Fruit fly (Drosophila melanogaster) S2 (cell line): Measurements from ENCODE around the gene CG16736.

Experiments
- CG8478 ChIP-seq: fragments of >200 bp; optimal IDR thresholded peaks from 2 replicates; lab custom pipeline; 2018
- CTCF ChIP-seq, 2 experiments: fragments of >200 bp; optimal IDR thresholded peaks; 2 replicates each; lab custom pipeline; 2018

dm6 chr3R:9264042-9264441, 6.5 kb upstream of the CG16736 start, which contains the start of gene sage:
- TF ChIP-seq CTCF (optimal IDR thresholded peaks at IDR 0.05; lab: Kevin White, UChicago), result no peak
- no peak for TF ChIP-seq CG8478 (lab: Kevin White, UChicago)
